ENCODE assay signal across 1 fruit fly cellular context in the genomic region with DNA sequence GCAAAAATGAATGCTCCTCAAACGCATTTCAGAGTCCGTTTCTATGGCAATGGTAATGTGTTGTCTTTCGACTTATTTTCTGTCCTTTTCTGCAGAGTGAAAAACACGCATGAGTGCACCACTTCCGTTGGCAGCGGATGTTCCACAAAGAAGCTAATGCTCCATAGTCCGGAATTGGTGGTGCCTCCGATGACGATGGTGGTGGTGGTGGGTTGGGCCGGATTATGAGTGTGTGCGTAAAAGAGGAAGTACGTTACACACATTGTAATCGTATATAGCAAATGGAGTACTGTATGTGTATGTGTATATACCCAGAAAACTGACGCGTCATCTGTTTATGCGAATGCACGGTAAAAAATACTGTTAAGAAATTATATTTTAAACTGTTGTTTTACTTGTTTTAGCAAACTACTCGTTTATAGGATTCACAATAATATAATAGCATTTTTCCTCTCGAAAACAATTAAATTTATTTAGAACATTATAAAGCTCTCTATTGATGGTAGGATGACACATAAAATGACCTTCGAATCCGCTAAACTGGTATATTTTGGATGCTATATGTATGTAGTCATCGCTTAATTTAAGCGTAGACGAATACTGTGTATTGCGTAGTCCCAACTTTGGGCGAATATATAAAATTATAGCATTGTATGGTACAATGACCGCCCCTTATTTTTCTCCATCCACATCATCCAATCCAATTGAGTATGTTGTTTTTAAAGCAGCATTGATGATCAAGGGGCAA.
TF ChIP-seq lines count a peak whose summit lies in the region.

No protein-coding gene starts in this region.

TF ChIP-seq in whole organism, embryonic, 481 proteins besides CTCF, POLR2A, EP300 and RAD21 (continued from another document and continues in another):
- peak; percentile 30 for TF ChIP-seq CG1602 (GFP tag; optimal IDR thresholded peaks at IDR 0.05; lab: Kevin White, UChicago)
- TF ChIP-seq CG5953 (GFP tag; IDR thresholded peaks at IDR 0.05; lab: Robert Waterston, UW), result no peak
- TF ChIP-seq fd3F (GFP tag; optimal IDR thresholded peaks at IDR 0.05; lab: Kevin White, UChicago), result peak; percentile 3
- peak; percentile 31; the same call in 1 of the 2 replicates for TF ChIP-seq CG31224 (GFP tag; IDR thresholded peaks at IDR 0.05; lab: Robert Waterston, UW)
- TF ChIP-seq CG11093 (GFP tag; IDR thresholded peaks at IDR 0.05; lab: Robert Waterston, UW), result no peak
- TF ChIP-seq vnd (GFP tag; IDR thresholded peaks at IDR 0.05; lab: Robert Waterston, UW; ENCODE audit: partially characterized antibody), result no peak
- TF ChIP-seq Hand (GFP tag; optimal IDR thresholded peaks at IDR 0.05; lab: Kevin White, UChicago), result peak; percentile 49
- peak; percentile 62 for TF ChIP-seq B-H1 (GFP tag; IDR thresholded peaks at IDR 0.05; lab: Robert Waterston, UW)
- no peak for TF ChIP-seq CG10321 (GFP tag; IDR thresholded peaks at IDR 0.05; lab: Robert Waterston, UW)
- peak; percentile 75 for TF ChIP-seq CG7556 (GFP tag; optimal IDR thresholded peaks at IDR 0.05; lab: Kevin White, UChicago)
- TF ChIP-seq Hsf (GFP tag; optimal IDR thresholded peaks at IDR 0.05; lab: Kevin White, UChicago), result peak; percentile 0
- no peak for TF ChIP-seq Mad (GFP tag; optimal IDR thresholded peaks at IDR 0.05; lab: Kevin White, UChicago)
- peak; percentile 12 for TF ChIP-seq CG14710 (tag; optimal IDR thresholded peaks at IDR 0.05; lab: Kevin White, UChicago)
- TF ChIP-seq CG10431 (GFP tag; optimal IDR thresholded peaks at IDR 0.05; lab: Kevin White, UChicago), result no peak
- TF ChIP-seq Nf-YA (GFP tag; IDR thresholded peaks at IDR 0.05; lab: Robert Waterston, UW), result no peak
- TF ChIP-seq CG34376 (GFP tag; optimal IDR thresholded peaks at IDR 0.05; lab: Kevin White, UChicago), result no peak
- TF ChIP-seq hkb (optimal IDR thresholded peaks at IDR 0.05; lab: Kevin White, UChicago), result no peak
- TF ChIP-seq hkb (GFP tag; IDR thresholded peaks at IDR 0.05; lab: Robert Waterston, UW), result peak; percentile 51
- TF ChIP-seq Ets65A (GFP tag; lab: Kevin White, UChicago), result peak; percentile 76
- TF ChIP-seq corto (GFP tag; optimal IDR thresholded peaks at IDR 0.05; lab: Kevin White, UChicago), result no peak
- no peak for TF ChIP-seq CkIIα-i1 (GFP tag; IDR thresholded peaks at IDR 0.05; lab: Robert Waterston, UW)
- TF ChIP-seq lola (GFP tag; optimal IDR thresholded peaks at IDR 0.05; lab: Kevin White, UChicago), result peak in 1 of 3 experiments; percentile 64
- TF ChIP-seq pb (GFP tag; optimal IDR thresholded peaks at IDR 0.05; lab: Kevin White, UChicago), result no peak
- TF ChIP-seq CG7372 (GFP tag; IDR thresholded peaks at IDR 0.05; lab: Robert Waterston, UW), result peak; percentile 22; the same call in 1 of the 2 replicates
- 0 out of 2 replicates have a peak, but pooled peaks have one; percentile 30 for TF ChIP-seq CG3847 (GFP tag; IDR thresholded peaks at IDR 0.05; lab: Robert Waterston, UW)
- TF ChIP-seq sisA (GFP tag; IDR thresholded peaks at IDR 0.05; lab: Robert Waterston, UW), result peak; percentile 53
- TF ChIP-seq CG1647 (GFP tag; optimal IDR thresholded peaks at IDR 0.05; lab: Kevin White, UChicago), result no peak
- peak; percentile 47 for TF ChIP-seq vvl (GFP tag; IDR thresholded peaks at IDR 0.05; lab: Robert Waterston, UW)
- TF ChIP-seq CG9609 (GFP tag; optimal IDR thresholded peaks at IDR 0.05; lab: Kevin White, UChicago), result no peak
- peak; percentile 58 for TF ChIP-seq PHDP (tag; optimal IDR thresholded peaks at IDR 0.05; lab: Kevin White, UChicago)
- TF ChIP-seq B-H2 (GFP tag; optimal IDR thresholded peaks at IDR 0.05; lab: Kevin White, UChicago), result no peak
- TF ChIP-seq Hr51 (GFP tag; optimal IDR thresholded peaks at IDR 0.05; lab: Kevin White, UChicago), result peak in 1 of 2 experiments; percentile 73
- TF ChIP-seq jing (GFP tag; optimal IDR thresholded peaks at IDR 0.05; lab: Kevin White, UChicago), result peak; percentile 1
- TF ChIP-seq row (GFP tag; IDR thresholded peaks at IDR 0.05; lab: Robert Waterston, UW), result peak; percentile 4; the same call in 2 of the 3 replicates
- TF ChIP-seq NFAT (GFP tag; IDR thresholded peaks at IDR 0.05; lab: Robert Waterston, UW), result peak; percentile 14; the same call in 1 of the 2 replicates
- TF ChIP-seq CG13296 (GFP tag; optimal IDR thresholded peaks at IDR 0.05; lab: Kevin White, UChicago), result no peak
- no peak for TF ChIP-seq Jarid2 (GFP tag; optimal IDR thresholded peaks at IDR 0.05; lab: Kevin White, UChicago)
- peak; percentile 9 for TF ChIP-seq tin (GFP tag; optimal IDR thresholded peaks at IDR 0.05; lab: Kevin White, UChicago)
- TF ChIP-seq CG12219 (GFP tag; optimal IDR thresholded peaks at IDR 0.05; lab: Kevin White, UChicago), result no peak
- TF ChIP-seq CG17802 (tag; optimal IDR thresholded peaks at IDR 0.05; lab: Kevin White, UChicago), result no peak
- peak; percentile 22; the same call in 1 of the 2 replicates for TF ChIP-seq Taf1 (GFP tag; IDR thresholded peaks at IDR 0.05; lab: Robert Waterston, UW)
- TF ChIP-seq nmo (GFP tag; optimal IDR thresholded peaks at IDR 0.05; lab: Kevin White, UChicago), result peak; percentile 69
- peak; percentile 58 for TF ChIP-seq E2f1 (GFP tag; IDR thresholded peaks at IDR 0.05; lab: Robert Waterston, UW)
- no peak for TF ChIP-seq Neu2 (GFP tag; optimal IDR thresholded peaks at IDR 0.05; lab: Kevin White, UChicago; ENCODE audit: borderline replicate concordance)
- no peak for TF ChIP-seq CG11247 (GFP tag; IDR thresholded peaks at IDR 0.05; lab: Robert Waterston, UW)
- no peak for TF ChIP-seq ro (GFP tag; IDR thresholded peaks at IDR 0.05; lab: Robert Waterston, UW)
- TF ChIP-seq TFAM (GFP tag; optimal IDR thresholded peaks at IDR 0.05; lab: Kevin White, UChicago), result no peak
- no peak for TF ChIP-seq Bdp1 (GFP tag; optimal IDR thresholded peaks at IDR 0.05; lab: Kevin White, UChicago)
- TF ChIP-seq CG12769 (tag; optimal IDR thresholded peaks at IDR 0.05; lab: Kevin White, UChicago), result no peak
- no peak for TF ChIP-seq CG42726 (GFP tag; IDR thresholded peaks at IDR 0.05; lab: Robert Waterston, UW; ENCODE audit: partially characterized antibody)
- TF ChIP-seq CG14860 (GFP tag; IDR thresholded peaks at IDR 0.05; lab: Robert Waterston, UW; ENCODE audit: partially characterized antibody), result no peak
- TF ChIP-seq nerfin-2 (GFP tag; IDR thresholded peaks at IDR 0.05; lab: Robert Waterston, UW; ENCODE audit: partially characterized antibody), result no peak
- TF ChIP-seq CG6254 (GFP tag; optimal IDR thresholded peaks at IDR 0.05; lab: Kevin White, UChicago), result peak; percentile 47
- TF ChIP-seq CG4404 (GFP tag; IDR thresholded peaks at IDR 0.05; lab: Robert Waterston, UW), result no peak
- TF ChIP-seq Hr3 (GFP tag; optimal IDR thresholded peaks at IDR 0.05; lab: Kevin White, UChicago), result no peak
- no peak for TF ChIP-seq CG17912 (GFP tag; optimal IDR thresholded peaks at IDR 0.05; lab: Kevin White, UChicago)
- no peak for TF ChIP-seq Atf-2 (GFP tag; optimal IDR thresholded peaks at IDR 0.05; lab: Kevin White, UChicago)
- peak; percentile 83; the same call in 2 of the 4 replicates for TF ChIP-seq chinmo (GFP tag; IDR thresholded peaks at IDR 0.05; lab: Robert Waterston, UW; ENCODE audit: partially characterized antibody)
- TF ChIP-seq stwl (tag; optimal IDR thresholded peaks at IDR 0.05; lab: Kevin White, UChicago), result no peak
- TF ChIP-seq CG10267 (tag; optimal IDR thresholded peaks at IDR 0.05; lab: Kevin White, UChicago), result peak; percentile 38
- no peak for TF ChIP-seq CG4617 (GFP tag; optimal IDR thresholded peaks at IDR 0.05; lab: Kevin White, UChicago; ENCODE audit: borderline replicate concordance)
- TF ChIP-seq CG10209 (GFP tag; optimal IDR thresholded peaks at IDR 0.05; lab: Kevin White, UChicago), result peak; percentile 3
- TF ChIP-seq CG32772 (GFP tag; IDR thresholded peaks at IDR 0.05; lab: Robert Waterston, UW), result peak; percentile 11; the same call in 1 of the 2 replicates
- no peak for TF ChIP-seq eyg (GFP tag; optimal IDR thresholded peaks at IDR 0.05; lab: Kevin White, UChicago)
- TF ChIP-seq pfk (GFP tag; optimal IDR thresholded peaks at IDR 0.05; lab: Kevin White, UChicago), result no peak
- TF ChIP-seq dysf (GFP tag; IDR thresholded peaks at IDR 0.05; lab: Robert Waterston, UW), result peak; percentile 64
- TF ChIP-seq crp (GFP tag; optimal IDR thresholded peaks at IDR 0.05; lab: Kevin White, UChicago), result no peak
- no peak for TF ChIP-seq trem (tag; optimal IDR thresholded peaks at IDR 0.05; lab: Kevin White, UChicago)
- no peak for TF ChIP-seq dan (GFP tag; IDR thresholded peaks at IDR 0.05; lab: Robert Waterston, UW)
- no peak for TF ChIP-seq CG12104 (GFP tag; optimal IDR thresholded peaks at IDR 0.05; lab: Kevin White, UChicago)
- TF ChIP-seq dpn (GFP tag; optimal IDR thresholded peaks at IDR 0.05; lab: Kevin White, UChicago), result peak in 1 of 2 experiments; percentile 34
- TF ChIP-seq ewg (GFP tag; optimal IDR thresholded peaks at IDR 0.05; lab: Kevin White, UChicago), result no peak
- TF ChIP-seq seq (GFP tag; IDR thresholded peaks at IDR 0.05; lab: Robert Waterston, UW), result 0 out of 2 replicates have a peak, but pooled peaks have one; percentile 30
- TF ChIP-seq CG31441 (GFP tag; IDR thresholded peaks at IDR 0.05; lab: Robert Waterston, UW), result peak; percentile 61
- peak; percentile 46 for TF ChIP-seq tap (tag; optimal IDR thresholded peaks at IDR 0.05; lab: Kevin White, UChicago)
- peak; percentile 36 for TF ChIP-seq CG30403 (GFP tag; optimal IDR thresholded peaks at IDR 0.05; lab: Kevin White, UChicago)
- TF ChIP-seq salm (tag; optimal IDR thresholded peaks at IDR 0.05; lab: Kevin White, UChicago), result peak; percentile 54
- peak; percentile 32 for TF ChIP-seq MTF-1 (GFP tag; optimal IDR thresholded peaks at IDR 0.05; lab: Kevin White, UChicago; ENCODE audit: borderline replicate concordance)
- TF ChIP-seq CG1233 (GFP tag; optimal IDR thresholded peaks at IDR 0.05; lab: Kevin White, UChicago), result no peak
- no peak; the same call in 1 of the 3 replicates for TF ChIP-seq CG17361 (GFP tag; IDR thresholded peaks at IDR 0.05; lab: Robert Waterston, UW)
- TF ChIP-seq Opbp (GFP tag; IDR thresholded peaks at IDR 0.05; lab: Robert Waterston, UW; ENCODE audit: partially characterized antibody), result no peak
- no peak for TF ChIP-seq Lhr (GFP tag; optimal IDR thresholded peaks at IDR 0.05; lab: Kevin White, UChicago)
- no peak for TF ChIP-seq klu (GFP tag; IDR thresholded peaks at IDR 0.05; lab: Robert Waterston, UW)
- TF ChIP-seq CG13624 (GFP tag; optimal IDR thresholded peaks at IDR 0.05; lab: Kevin White, UChicago), result no peak
- no peak for TF ChIP-seq zen (tag; optimal IDR thresholded peaks at IDR 0.05; lab: Kevin White, UChicago)
- no peak for TF ChIP-seq Fer1 (GFP tag; optimal IDR thresholded peaks at IDR 0.05; lab: Kevin White, UChicago)
- peak; percentile 61 for TF ChIP-seq CG6689 (GFP tag; IDR thresholded peaks at IDR 0.05; lab: Robert Waterston, UW)
- TF ChIP-seq Ravus (GFP tag; IDR thresholded peaks at IDR 0.05; lab: Robert Waterston, UW), result peak; percentile 6; the same call in 1 of the 2 replicates
- peak; percentile 73 for TF ChIP-seq CG11695 (GFP tag; IDR thresholded peaks at IDR 0.05; lab: Robert Waterston, UW)
- no peak for TF ChIP-seq Dip2 (GFP tag; IDR thresholded peaks at IDR 0.05; lab: Robert Waterston, UW)
- peak; percentile 1 for TF ChIP-seq Dek (tag; optimal IDR thresholded peaks at IDR 0.05; lab: Kevin White, UChicago)
- no peak for TF ChIP-seq psq (GFP tag; optimal IDR thresholded peaks at IDR 0.05; lab: Kevin White, UChicago)
- peak; percentile 42; the same call in 1 of the 2 replicates for TF ChIP-seq HLH3B (GFP tag; IDR thresholded peaks at IDR 0.05; lab: Robert Waterston, UW)
- peak; percentile 72 for TF ChIP-seq ara (GFP tag; IDR thresholded peaks at IDR 0.05; lab: Robert Waterston, UW)
- peak; percentile 5; the same call in 1 of the 2 replicates for TF ChIP-seq sim (GFP tag; IDR thresholded peaks at IDR 0.05; lab: Robert Waterston, UW)
- TF ChIP-seq sna (GFP tag; IDR thresholded peaks at IDR 0.05; lab: Robert Waterston, UW; ENCODE audit: partially characterized antibody), result no peak
- TF ChIP-seq CG10274 (GFP tag; optimal IDR thresholded peaks at IDR 0.05; lab: Kevin White, UChicago), result no peak
- no peak for TF ChIP-seq nau (GFP tag; optimal IDR thresholded peaks at IDR 0.05; lab: Kevin White, UChicago)
- no peak for TF ChIP-seq prd (optimal IDR thresholded peaks at IDR 0.05; lab: Kevin White, UChicago)
- TF ChIP-seq prd (GFP tag; IDR thresholded peaks at IDR 0.05; lab: Robert Waterston, UW), result peak; percentile 48
- TF ChIP-seq Poxn (GFP tag; IDR thresholded peaks at IDR 0.05; lab: Robert Waterston, UW), result no peak
- no peak for TF ChIP-seq Scr (GFP tag; IDR thresholded peaks at IDR 0.05; lab: Robert Waterston, UW; ENCODE audit: partially characterized antibody)
- TF ChIP-seq kay (GFP tag; optimal IDR thresholded peaks at IDR 0.05; lab: Kevin White, UChicago), result peak; percentile 69
- no peak for TF ChIP-seq CG13123 (GFP tag; optimal IDR thresholded peaks at IDR 0.05; lab: Kevin White, UChicago)
- peak; percentile 71 for TF ChIP-seq CG32532 (GFP tag; IDR thresholded peaks at IDR 0.05; lab: Robert Waterston, UW)
- TF ChIP-seq CG7963 (GFP tag; IDR thresholded peaks at IDR 0.05; lab: Robert Waterston, UW; ENCODE audit: partially characterized antibody), result no peak
- TF ChIP-seq nom (GFP tag; optimal IDR thresholded peaks at IDR 0.05; lab: Kevin White, UChicago), result peak; percentile 44
- TF ChIP-seq CG15269 (tag; optimal IDR thresholded peaks at IDR 0.05; lab: Kevin White, UChicago), result no peak
- TF ChIP-seq CG9817 (tag; optimal IDR thresholded peaks at IDR 0.05; lab: Kevin White, UChicago), result no peak
- peak; percentile 34; the same call in 2 of the 3 replicates for TF ChIP-seq Aef1 (GFP tag; IDR thresholded peaks at IDR 0.05; lab: Robert Waterston, UW)
- peak in 1 of 2 experiments; percentile 66 for TF ChIP-seq bsh (GFP tag; optimal IDR thresholded peaks at IDR 0.05; lab: Kevin White, UChicago)
- TF ChIP-seq Mes4 (GFP tag; optimal IDR thresholded peaks at IDR 0.05; lab: Kevin White, UChicago), result no peak
- no peak for TF ChIP-seq gro (GFP tag; optimal IDR thresholded peaks at IDR 0.05; lab: Kevin White, UChicago)
- no peak for TF ChIP-seq Sin3A (optimal IDR thresholded peaks at IDR 0.05; lab: Kevin White, UChicago)
- TF ChIP-seq Optix (GFP tag; IDR thresholded peaks at IDR 0.05; lab: Robert Waterston, UW), result no peak
- TF ChIP-seq CG30431 (GFP tag; optimal IDR thresholded peaks at IDR 0.05; lab: Kevin White, UChicago), result no peak
- TF ChIP-seq D19A (tag; optimal IDR thresholded peaks at IDR 0.05; lab: Kevin White, UChicago), result peak; percentile 41
- TF ChIP-seq Fer2 (tag; optimal IDR thresholded peaks at IDR 0.05; lab: Kevin White, UChicago), result no peak
- peak; percentile 28 for TF ChIP-seq CG8924 (tag; optimal IDR thresholded peaks at IDR 0.05; lab: Kevin White, UChicago)
- no peak for TF ChIP-seq Atf3 (GFP tag; optimal IDR thresholded peaks at IDR 0.05; lab: Kevin White, UChicago)
- TF ChIP-seq stc (GFP tag; IDR thresholded peaks at IDR 0.05; lab: Robert Waterston, UW), result peak; percentile 72
- no peak for TF ChIP-seq oc (tag; optimal IDR thresholded peaks at IDR 0.05; lab: Kevin White, UChicago)
